Worm (Caenorhabditis elegans) whole organism, L1 larva: ENCODE measurements around the gene fkh-2.

Source experiments
- C04F5.9 ChIP-seq: sonication (generic microtip); optimal IDR thresholded peaks from 2 replicates; lab custom pipeline; 2016; ENCODE audit warnings: missing genetic modification characterization, missing compliant biosample characterization
- Y116A8C.19 ChIP-seq: sonication (generic microtip); optimal IDR thresholded peaks from 2 replicates; lab custom pipeline; 2016; ENCODE audit warnings: missing compliant biosample characterization, missing genetic modification characterization, borderline replicate concordance
- aha-1 ChIP-seq: fragments of 150-350 bp; optimal IDR thresholded peaks from 2 replicates; lab custom pipeline; 2014; ENCODE audit warnings: missing biosample characterization, missing genetic modification characterization
- aly-2 ChIP-seq: fragments of 150-350 bp; optimal IDR thresholded peaks from 2 replicates; lab custom pipeline; 2014; ENCODE audit warnings: missing biosample characterization, missing genetic modification characterization
- ama-1 ChIP-seq: fragments of 150-350 bp; optimal IDR thresholded peaks from 2 replicates; lab custom pipeline; 2014
- blmp-1 ChIP-seq: fragments of 150-350 bp; optimal IDR thresholded peaks from 2 replicates; lab custom pipeline; 2014; ENCODE audit warnings: missing biosample characterization, missing genetic modification characterization
- ceh-82 ChIP-seq, 3 experiments: fragments of 150-350 bp in 1 of 3; sonication (generic microtip) in 2 of 3; optimal IDR thresholded peaks; 2 replicates each; lab custom pipeline; 2014 to 2017; ENCODE audit warnings: missing biosample characterization in 3 of 3, missing genetic modification characterization in 3 of 3
- ceh-88 ChIP-seq: fragments of 200-800 bp; sonication (Bioruptor generic); IDR thresholded peaks from 2 replicates; pipeline ENCODE4 v1.3.6; 2022; ENCODE audit warnings: missing genetic modification characterization, missing compliant biosample characterization
- dpl-1 ChIP-seq, 3 experiments: fragments of 150-350 bp in 2 of 3; sonication (generic microtip) in 1 of 3; optimal IDR thresholded peaks; 2 replicates each; lab custom pipeline; 2014 to 2017; ENCODE audit warnings: missing biosample characterization in 3 of 3, missing genetic modification characterization in 3 of 3, missing genetic modification reagents in 3 of 3
- efl-1 ChIP-seq, 4 experiments: fragments of 150-350 bp; optimal IDR thresholded peaks in 3 of 4; peaks in 1 of 4; 1 replicate in 1 of 4; 2 replicates in 3 of 4; lab custom pipeline; 2014; ENCODE audit warnings: missing biosample characterization in 2 of 4, missing genetic modification characterization in 2 of 4, missing genetic modification reagents in 2 of 4
- efl-3 ChIP-seq: fragments of 200-800 bp; sonication (Bioruptor generic); optimal IDR thresholded peaks from 2 replicates; lab custom pipeline; 2018; ENCODE audit warnings: mild to moderate bottlenecking, missing genetic modification characterization, missing compliant biosample characterization
- egl-27 ChIP-seq, 2 experiments: fragments of 150-350 bp in 1 of 2; sonication (generic microtip); optimal IDR thresholded peaks; 3 replicates each; lab custom pipeline; 2017 to 2018; ENCODE audit warnings: missing biosample characterization in 2 of 2, missing genetic modification characterization in 2 of 2, missing genetic modification reagents in 2 of 2
- fkh-10 ChIP-seq: sonication (generic microtip); optimal IDR thresholded peaks from 2 replicates; lab custom pipeline; 2017; ENCODE audit warnings: missing biosample characterization, missing genetic modification reagents, missing genetic modification characterization
- fkh-8 ChIP-seq: sonication (generic microtip); optimal IDR thresholded peaks from 2 replicates; lab custom pipeline; 2016; ENCODE audit warnings: mild to moderate bottlenecking, missing genetic modification characterization, missing compliant biosample characterization
- fos-1 ChIP-seq: fragments of 150-350 bp; optimal IDR thresholded peaks from 2 replicates; lab custom pipeline; 2014; ENCODE audit warnings: missing biosample characterization, missing genetic modification characterization
- hlh-4 ChIP-seq: sonication (generic microtip); optimal IDR thresholded peaks from 2 replicates; lab custom pipeline; 2016; ENCODE audit warnings: mild to moderate bottlenecking, missing genetic modification characterization, missing compliant biosample characterization
- irx-1 ChIP-seq: sonication (generic microtip); optimal IDR thresholded peaks from 2 replicates; lab custom pipeline; 2016; ENCODE audit warnings: missing genetic modification characterization, missing compliant biosample characterization
- lin-13 ChIP-seq: fragments of 150-350 bp; optimal IDR thresholded peaks from 2 replicates; lab custom pipeline; 2014; ENCODE audit warnings: missing biosample characterization, missing genetic modification reagents, missing genetic modification characterization
- lin-35 ChIP-seq, 2 experiments: fragments of 150-350 bp; optimal IDR thresholded peaks; 2 replicates each; lab custom pipeline; 2014; ENCODE audit warnings: missing biosample characterization in 2 of 2, missing genetic modification characterization in 2 of 2, missing genetic modification reagents in 2 of 2
- lin-39 ChIP-seq: fragments of 150-350 bp; optimal IDR thresholded peaks from 2 replicates; lab custom pipeline; 2014; ENCODE audit warnings: missing biosample characterization, missing genetic modification reagents, missing genetic modification characterization
- lir-3 ChIP-seq: sonication (generic microtip); optimal IDR thresholded peaks from 2 replicates; lab custom pipeline; 2016; ENCODE audit warnings: mild to moderate bottlenecking, missing genetic modification characterization, moderate library complexity, missing compliant biosample characterization; ENCODE audit not compliant: poor library complexity
- mab-9 ChIP-seq: fragments of 200-800 bp; sonication (Bioruptor generic); IDR thresholded peaks from 2 replicates; pipeline ENCODE4 v1.3.6; 2022; ENCODE audit warnings: missing genetic modification reagents, missing genetic modification characterization, missing compliant biosample characterization
- mdl-1 ChIP-seq, 2 experiments: fragments of 150-350 bp; optimal IDR thresholded peaks; 2 replicates each; lab custom pipeline; 2014 to 2017; ENCODE audit warnings: missing biosample characterization in 2 of 2, missing genetic modification characterization in 2 of 2, inconsistent platforms in 1 of 2
- mef-2 ChIP-seq: fragments of 150-350 bp; optimal IDR thresholded peaks from 2 replicates; lab custom pipeline; 2014; ENCODE audit warnings: missing biosample characterization, missing genetic modification characterization
- mep-1 ChIP-seq: fragments of 150-350 bp; optimal IDR thresholded peaks from 2 replicates; lab custom pipeline; 2014; ENCODE audit warnings: missing biosample characterization, missing genetic modification characterization
- nhr-11 ChIP-seq: fragments of 150-350 bp; optimal IDR thresholded peaks from 2 replicates; lab custom pipeline; 2014; ENCODE audit warnings: missing biosample characterization, missing genetic modification characterization
- nhr-19 ChIP-seq: fragments of 200-800 bp; sonication (Bioruptor generic); conservative IDR thresholded peaks from 2 replicates; pipeline ENCODE4 v1.3.6; 2022; ENCODE audit warnings: missing genetic modification characterization, missing compliant biosample characterization
- nhr-237 ChIP-seq: fragments of 150-350 bp; optimal IDR thresholded peaks from 2 replicates; lab custom pipeline; 2014; ENCODE audit warnings: missing biosample characterization, missing genetic modification characterization
- nhr-28 ChIP-seq: fragments of 150-350 bp; optimal IDR thresholded peaks from 2 replicates; lab custom pipeline; 2014; ENCODE audit warnings: missing biosample characterization, missing genetic modification characterization
- nhr-47 ChIP-seq: sonication (generic microtip); optimal IDR thresholded peaks from 2 replicates; lab custom pipeline; 2016; ENCODE audit warnings: mild to moderate bottlenecking, missing genetic modification characterization, moderate library complexity, missing compliant biosample characterization
- nhr-71 ChIP-seq: sonication (generic microtip); optimal IDR thresholded peaks from 2 replicates; lab custom pipeline; 2016; ENCODE audit warnings: mild to moderate bottlenecking, missing genetic modification characterization, moderate library complexity, missing compliant biosample characterization
- nhr-77 ChIP-seq: fragments of 150-350 bp; optimal IDR thresholded peaks from 2 replicates; lab custom pipeline; 2014; ENCODE audit warnings: missing biosample characterization, missing genetic modification characterization
- nhr-84 ChIP-seq: sonication (generic microtip); optimal IDR thresholded peaks from 2 replicates; lab custom pipeline; 2017; ENCODE audit warnings: missing biosample characterization, missing genetic modification characterization
- nhr-90 ChIP-seq: sonication (generic microtip); optimal IDR thresholded peaks from 2 replicates; lab custom pipeline; 2016; ENCODE audit warnings: mild to moderate bottlenecking, missing genetic modification characterization, missing compliant biosample characterization; ENCODE audit not compliant: poor library complexity
- pag-3 ChIP-seq: sonication (generic microtip); optimal IDR thresholded peaks from 2 replicates; lab custom pipeline; 2017; ENCODE audit warnings: missing genetic modification characterization, mild to moderate bottlenecking, missing compliant biosample characterization, antibody characterized with exemption, borderline replicate concordance; ENCODE audit not compliant: insufficient read depth
- pqm-1 ChIP-seq: sonication (generic microtip); optimal IDR thresholded peaks from 3 replicates; lab custom pipeline; 2017; ENCODE audit warnings: missing biosample characterization, missing genetic modification characterization
- sox-4 ChIP-seq: sonication (generic microtip); optimal IDR thresholded peaks from 2 replicates; lab custom pipeline; 2016; ENCODE audit warnings: missing genetic modification characterization, missing compliant biosample characterization
- sptf-1 ChIP-seq: fragments of 150-350 bp; optimal IDR thresholded peaks from 2 replicates; lab custom pipeline; 2014; ENCODE audit warnings: missing biosample characterization, missing genetic modification characterization
- sup-37 ChIP-seq: fragments of 200-800 bp; sonication (Bioruptor generic); optimal IDR thresholded peaks from 2 replicates; lab custom pipeline; 2018; ENCODE audit warnings: mild to moderate bottlenecking, missing genetic modification characterization, missing compliant biosample characterization
- swsn-7 ChIP-seq: sonication (generic microtip); optimal IDR thresholded peaks from 2 replicates; lab custom pipeline; 2016; ENCODE audit warnings: missing genetic modification characterization, missing compliant biosample characterization
- unc-130 ChIP-seq: fragments of 150-350 bp; optimal IDR thresholded peaks from 2 replicates; lab custom pipeline; 2017; ENCODE audit warnings: missing biosample characterization, missing genetic modification characterization, inconsistent platforms
- unc-86 ChIP-seq: sonication (generic microtip); optimal IDR thresholded peaks from 2 replicates; lab custom pipeline; 2016; ENCODE audit warnings: missing genetic modification characterization, missing compliant biosample characterization
- unc-98 ChIP-seq: fragments of 200-800 bp; sonication (Bioruptor generic); IDR thresholded peaks from 2 replicates; pipeline ENCODE4 v1.3.6; 2022; ENCODE audit warnings: missing genetic modification characterization, missing compliant biosample characterization
- vab-15 ChIP-seq: sonication (generic microtip); optimal IDR thresholded peaks from 2 replicates; lab custom pipeline; 2017; ENCODE audit warnings: missing genotype, mild to moderate bottlenecking, missing genetic modification characterization, missing compliant biosample characterization
- xbp-1 ChIP-seq: sonication (generic microtip); optimal IDR thresholded peaks from 2 replicates; lab custom pipeline; 2016; ENCODE audit warnings: missing genetic modification characterization, missing compliant biosample characterization
- zip-4 ChIP-seq: fragments of 200-800 bp; sonication (Bioruptor generic); optimal IDR thresholded peaks from 2 replicates; lab custom pipeline; 2018; ENCODE audit warnings: mild to moderate bottlenecking, missing genetic modification characterization, moderate library complexity, missing compliant biosample characterization
- ztf-11 ChIP-seq, 2 experiments: sonication (generic microtip); optimal IDR thresholded peaks; 2 replicates each; lab custom pipeline; 2016 to 2017; ENCODE audit warnings: missing genetic modification characterization in 2 of 2, missing biosample characterization in 1 of 2, missing compliant biosample characterization in 1 of 2
- ztf-4 ChIP-seq: fragments of 150-350 bp; optimal IDR thresholded peaks from 2 replicates; lab custom pipeline; 2014; ENCODE audit warnings: missing biosample characterization, missing genetic modification characterization

fkh-2 gene

ce11 chrX:3742223-3742622 is at the start of gene fkh-2:
TSS of gene fkh-2 (minus strand) at chrX:3742323.
- TF ChIP-seq mdl-1 (tag; optimal IDR thresholded peaks at IDR 0.05; lab: Kevin White, UChicago) (no peak), sup-37 (GFP tag; lab: Kevin White, UChicago) (no peak), nhr-11 (tag; lab: Kevin White, UChicago) (no peak), nhr-71 (tag; lab: Kevin White, UChicago) (no peak), unc-86 (tag; lab: Kevin White, UChicago) (no peak), fos-1 (tag; lab: Kevin White, UChicago) (no peak), ceh-82 (tag; optimal IDR thresholded peaks at IDR 0.05; lab: Kevin White, UChicago) (no peak), sptf-1 (tag; lab: Kevin White, UChicago) (no peak), egl-27 (tag; optimal IDR thresholded peaks at IDR 0.05; lab: Kevin White, UChicago) (no peak), swsn-7 (tag; lab: Kevin White, UChicago) (no peak), nhr-84 (tag; lab: Kevin White, UChicago) (no peak), lin-13 (GFP tag; lab: Kevin White, UChicago) (no peak), efl-3 (GFP tag; lab: Kevin White, UChicago) (no peak), unc-98 (no peak), nhr-77 (tag; lab: Kevin White, UChicago) (no peak), nhr-28 (tag; lab: Kevin White, UChicago) (no peak), sox-4 (tag; lab: Kevin White, UChicago) (no peak)

- TF ChIP-seq efl-1 (optimal IDR thresholded peaks at IDR 0.05; lab: Kevin White, UChicago) (no peak), efl-1 (GFP tag; optimal IDR thresholded peaks at IDR 0.05 in 1 of 2; lab: Kevin White, UChicago) (peak in 1 of 2 experiments; percentile 71), dpl-1 (GFP tag; optimal IDR thresholded peaks at IDR 0.05; lab: Kevin White, UChicago) (no peak)
Observed at ce11 chrX:3791098-3791497, 49.0 kb upstream of the fkh-2 start.

ce11 chrX:3788483-3788882 is 46.4 kb upstream of the fkh-2 start:
- TF ChIP-seq nhr-90 (tag; lab: Kevin White, UChicago): peak; percentile 90
- peak; percentile 65 for TF ChIP-seq irx-1 (tag; lab: Kevin White, UChicago)
- peak; percentile 70 for TF ChIP-seq swsn-7 (tag; lab: Kevin White, UChicago)
- TF ChIP-seq lir-3 (tag; lab: Kevin White, UChicago): peak; percentile 56
- no peak for TF ChIP-seq pag-3 (tag; lab: Kevin White, UChicago)
- peak; percentile 44; the same call in 1 of the 2 replicates for TF ChIP-seq ceh-88 (GFP tag; lab: Robert Waterston, UW)
- TF ChIP-seq pqm-1: no peak
- no peak for TF ChIP-seq aha-1 (tag; lab: Kevin White, UChicago)
- peak; percentile 16 for TF ChIP-seq ztf-4 (tag; lab: Kevin White, UChicago)
- TF ChIP-seq Y116A8C.19: no peak
- no peak for TF ChIP-seq mef-2 (tag; lab: Kevin White, UChicago)
- TF ChIP-seq hlh-4: no peak
- TF ChIP-seq ztf-11 (tag; optimal IDR thresholded peaks at IDR 0.05; lab: Kevin White, UChicago): no peak
- TF ChIP-seq vab-15 (tag; lab: Kevin White, UChicago): peak; percentile 41
- no peak for TF ChIP-seq mab-9
- TF ChIP-seq efl-3 (GFP tag; lab: Kevin White, UChicago): peak; percentile 18
- TF ChIP-seq mdl-1 (tag; optimal IDR thresholded peaks at IDR 0.05; lab: Kevin White, UChicago): peak in 1 of 2 experiments; percentile 70
- no peak for TF ChIP-seq C04F5.9
- no peak for TF ChIP-seq lin-39 (tag; lab: Kevin White, UChicago)
- TF ChIP-seq fkh-10 (GFP tag; lab: Kevin White, UChicago): no peak
- peak; percentile 71 for TF ChIP-seq nhr-47 (tag; lab: Kevin White, UChicago)
- peak; percentile 22 to 70 for TF ChIP-seq lin-35 (GFP tag; optimal IDR thresholded peaks at IDR 0.05; lab: Kevin White, UChicago)
- peak in 2 of 3 experiments; percentile 2 to 18 for TF ChIP-seq dpl-1 (GFP tag; optimal IDR thresholded peaks at IDR 0.05; lab: Kevin White, UChicago)
- no peak for TF ChIP-seq nhr-28 (tag; lab: Kevin White, UChicago)
- peak; percentile 72 for TF ChIP-seq nhr-19
- TF ChIP-seq aly-2 (tag; lab: Kevin White, UChicago): no peak
- TF ChIP-seq unc-130: peak; percentile 29
- TF ChIP-seq unc-86 (tag; lab: Kevin White, UChicago): no peak
- TF ChIP-seq nhr-237: no peak
- peak; percentile 76 for TF ChIP-seq blmp-1 (tag; lab: Kevin White, UChicago)
- no peak for TF ChIP-seq fkh-8 (tag; lab: Kevin White, UChicago)
- TF ChIP-seq ama-1 (lab: Kevin White, UChicago): peak; percentile 78
- peak; percentile 28 for TF ChIP-seq zip-4 (GFP tag; lab: Kevin White, UChicago)
- TF ChIP-seq lin-13 (GFP tag; lab: Kevin White, UChicago): no peak
- TF ChIP-seq xbp-1 (tag; lab: Kevin White, UChicago): peak; percentile 56
- peak; percentile 54 for TF ChIP-seq mep-1 (tag; lab: Kevin White, UChicago)
- peak; percentile 87 for TF ChIP-seq nhr-71 (tag; lab: Kevin White, UChicago)
